Fruit fly (Drosophila melanogaster): ENCODE results near the gene SclB.

The SclB gene

dm6 chr2L:16818335-16818973 lies 19.3 kb upstream of the SclB start:
- TF ChIP-seq fd59A (GFP tag; optimal IDR thresholded peaks at IDR 0.05) (peak; percentile 61), CG16779 (tag; optimal IDR thresholded peaks at IDR 0.05) (no peak), CG8319 (GFP tag; optimal IDR thresholded peaks at IDR 0.05) (peak; percentile 58), Sox14 (GFP tag; optimal IDR thresholded peaks at IDR 0.05) (peak; percentile 76), CG11294 (GFP tag; IDR thresholded peaks at IDR 0.05) (peak; percentile 56; the same call in 1 of the 2 replicates), CG8119 (GFP tag; IDR thresholded peaks at IDR 0.05) (peak; percentile 79; the same call in 2 of the 3 replicates), Sox15 (GFP tag; optimal IDR thresholded peaks at IDR 0.05) (peak; percentile 44), CG11902 (GFP tag; optimal IDR thresholded peaks at IDR 0.05) (peak; percentile 10), salr (GFP tag; optimal IDR thresholded peaks at IDR 0.05) (peak; percentile 30 to 75), CG34406 (GFP tag; optimal IDR thresholded peaks at IDR 0.05) (peak; percentile 56), svp (GFP tag) (peak; percentile 71), Eip75B (GFP tag; optimal IDR thresholded peaks at IDR 0.05) (peak; percentile 69), CG4318 (GFP tag; optimal IDR thresholded peaks at IDR 0.05) (peak; percentile 37), CG10631 (GFP tag; optimal IDR thresholded peaks at IDR 0.05) (peak; percentile 75), CG15336 (GFP tag; IDR thresholded peaks at IDR 0.05) (peak; percentile 84), eg (GFP tag; IDR thresholded peaks at IDR 0.05) (no peak; the same call in 1 of the 3 replicates), CG10669 (GFP tag; optimal IDR thresholded peaks at IDR 0.05) (peak; percentile 81), net (GFP tag; optimal IDR thresholded peaks at IDR 0.05) (peak; percentile 70), CG32006 (GFP tag; optimal IDR thresholded peaks at IDR 0.05) (peak; percentile 82), CG6854 (GFP tag; optimal IDR thresholded peaks at IDR 0.05) (no peak), Blimp-1 (GFP tag; optimal IDR thresholded peaks at IDR 0.05) (no peak), spab (GFP tag; optimal IDR thresholded peaks at IDR 0.05) (peak; percentile 73), CG1621 (tag; optimal IDR thresholded peaks at IDR 0.05) (peak; percentile 59), Ets21C (GFP tag; optimal IDR thresholded peaks at IDR 0.05) (peak; percentile 10), CG6808 (GFP tag; optimal IDR thresholded peaks at IDR 0.05) (peak; percentile 42), CG6163 (GFP tag; IDR thresholded peaks at IDR 0.05) (peak; percentile 79), Hr4 (GFP tag; optimal IDR thresholded peaks at IDR 0.05) (peak; percentile 80), cyc (GFP tag; optimal IDR thresholded peaks at IDR 0.05) (peak; percentile 51), CG6792 (GFP tag; optimal IDR thresholded peaks at IDR 0.05) (peak; percentile 72), Eip93F (GFP tag; optimal IDR thresholded peaks at IDR 0.05) (no peak), Hr39 (GFP tag; optimal IDR thresholded peaks at IDR 0.05) (peak; percentile 51), achi (GFP tag; optimal IDR thresholded peaks at IDR 0.05) (peak; percentile 73), Eip78C (GFP tag) (peak; percentile 95), ss (GFP tag; optimal IDR thresholded peaks at IDR 0.05) (peak; percentile 14 to 47), dac (GFP tag; optimal IDR thresholded peaks at IDR 0.05) (no peak), Met (GFP tag; optimal IDR thresholded peaks at IDR 0.05) (peak; percentile 59), fd85E (GFP tag; optimal IDR thresholded peaks at IDR 0.05) (no peak), pdm3 (GFP tag; optimal IDR thresholded peaks at IDR 0.05) (peak; percentile 75), fkh (GFP tag; optimal IDR thresholded peaks at IDR 0.05) (no peak), CG3919 (GFP tag; optimal IDR thresholded peaks at IDR 0.05) (no peak), lz (GFP tag; optimal IDR thresholded peaks at IDR 0.05) (peak; percentile 57), Lpt (GFP tag; optimal IDR thresholded peaks at IDR 0.05) (peak; percentile 66), CG8632 (GFP tag; optimal IDR thresholded peaks at IDR 0.05) (peak; percentile 72), topi (GFP tag; optimal IDR thresholded peaks at IDR 0.05) (peak; percentile 63), CG11762 (GFP tag; optimal IDR thresholded peaks at IDR 0.05; ENCODE audit: insufficient read depth) (peak; percentile 53), vri (GFP tag; optimal IDR thresholded peaks at IDR 0.05) (peak; percentile 71), CG3032 (tag; optimal IDR thresholded peaks at IDR 0.05) (peak; percentile 63), Ets96B (tag; optimal IDR thresholded peaks at IDR 0.05) (peak; percentile 72), CG7368 (GFP tag; optimal IDR thresholded peaks at IDR 0.05) (peak; percentile 61), CG9139 (GFP tag; optimal IDR thresholded peaks at IDR 0.05) (peak; percentile 5), CG6276 (GFP tag; optimal IDR thresholded peaks at IDR 0.05) (peak; percentile 72)
